Worm (Caenorhabditis elegans) whole organism, mixed stage, embryonic: ENCODE data around the gene lin-23.

Experiments
- elt-3 ChIP-seq: fragments of 150-350 bp; optimal IDR thresholded peaks from 2 replicates; lab custom pipeline; 2014; ENCODE audit warnings: missing biosample characterization, missing genetic modification characterization
- nhr-237 ChIP-seq: fragments of 150-350 bp; optimal IDR thresholded peaks from 2 replicates; lab custom pipeline; 2014; ENCODE audit warnings: missing biosample characterization, missing genetic modification characterization
- pha-4 ChIP-seq: fragments of 150-350 bp; optimal IDR thresholded peaks from 2 replicates; lab custom pipeline; 2018; ENCODE audit warnings: missing biosample characterization, missing genetic modification reagents, missing genetic modification characterization
- sptf-1 ChIP-seq: sonication (generic microtip); optimal IDR thresholded peaks from 2 replicates; lab custom pipeline; 2017; ENCODE audit warnings: mild to moderate bottlenecking, missing genetic modification characterization, moderate library complexity, missing compliant biosample characterization
- unc-62 ChIP-seq: fragments of 150-350 bp; optimal IDR thresholded peaks from 2 replicates; lab custom pipeline; 2014; ENCODE audit warnings: missing biosample characterization, missing genetic modification reagents, missing genetic modification characterization

DNA sequence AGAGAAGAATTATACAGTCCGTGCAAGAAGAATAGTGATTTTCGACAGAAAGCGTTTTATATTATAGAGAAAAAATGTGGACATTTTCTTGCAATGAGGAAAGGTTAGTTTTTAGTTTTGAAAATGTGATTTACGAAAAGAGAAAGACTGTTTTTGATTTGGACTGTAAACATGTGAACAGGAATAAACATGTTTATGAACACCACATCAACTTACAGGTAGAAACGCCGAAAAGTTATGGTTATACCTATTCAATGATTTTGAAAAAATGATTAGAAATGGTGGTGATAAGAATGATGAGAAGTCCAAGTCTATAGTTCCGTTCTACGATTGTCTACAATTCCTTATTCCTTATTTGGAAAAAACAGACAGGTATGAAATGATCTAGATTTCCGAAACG lies 26.6 kb upstream of the lin-23 start:
- TF ChIP-seq unc-62 (GFP tag; lab: Kevin White, UChicago) (no peak), nhr-237 (tag; lab: Kevin White, UChicago) (no peak), sptf-1 (no peak), pha-4 (tag; lab: Kevin White, UChicago) (no peak), elt-3 (no peak)
